Worm (Caenorhabditis elegans) whole organism, L4/young adult: ENCODE results near the gene Y42A5A.1.

Experiments
- W03F9.2 ChIP-seq: fragments of 150-350 bp; optimal IDR thresholded peaks from 2 replicates; lab custom pipeline; 2014; ENCODE audit warnings: missing biosample characterization, missing genetic modification characterization
- dao-5 ChIP-seq: sonication (generic microtip); optimal IDR thresholded peaks from 2 replicates; lab custom pipeline; 2016; ENCODE audit warnings: missing genotype, missing genetic modification characterization, moderate library complexity, missing compliant biosample characterization
- him-1 ChIP-seq: sonication (generic microtip); optimal IDR thresholded peaks from 2 replicates; lab custom pipeline; 2016; ENCODE audit warnings: missing genotype, missing genetic modification reagents, missing genetic modification characterization, missing compliant biosample characterization

DNA sequence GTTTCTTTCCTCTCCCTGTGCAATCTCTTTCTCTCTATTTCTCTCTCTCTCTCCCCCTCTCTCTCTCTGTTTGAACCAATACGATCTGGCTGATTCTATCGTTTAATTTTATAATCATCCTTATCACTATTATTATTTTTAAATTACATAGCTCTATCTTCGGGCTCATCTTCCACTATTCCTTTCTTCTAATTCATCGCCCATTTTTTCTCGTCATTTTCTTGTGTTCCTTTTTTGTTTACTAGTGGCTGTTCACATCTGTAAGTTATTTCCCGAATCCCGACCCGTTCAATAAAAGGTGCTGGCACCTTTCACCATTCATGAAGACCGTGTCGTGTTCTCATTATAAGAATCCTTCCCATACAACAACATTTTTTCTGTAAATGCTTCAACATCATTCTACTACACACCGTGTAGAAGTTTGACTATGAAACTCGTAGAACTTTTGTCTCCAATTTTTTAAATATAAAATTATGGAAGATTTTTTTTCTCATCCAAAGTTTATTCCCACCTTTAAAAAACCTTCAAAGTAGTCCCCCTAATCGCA is 30.5 kb downstream of the Y42A5A.1 start:
- no peak for TF ChIP-seq dao-5
- no peak for TF ChIP-seq W03F9.2 (tag; lab: Kevin White, UChicago)
- no peak for TF ChIP-seq him-1
